Worm (Caenorhabditis elegans) whole organism, L1 larva: Measurements from ENCODE around the gene spon-1.
A peak's percentile ranks its signal among the peaks of the same experiment; 100 is the strongest.
"Not testable (repeated sequence)": the region's sequence is repeated elsewhere in the genome, so short reads cannot be mapped to it uniquely, and the experiment has no call there.

Experiments
- C16A3.4 ChIP-seq: fragments of 150-350 bp; optimal IDR thresholded peaks from 2 replicates; lab custom pipeline; 2014; ENCODE audit warnings: missing biosample characterization, missing genetic modification characterization
- alr-1 ChIP-seq: fragments of 200-800 bp; sonication (Bioruptor generic); optimal IDR thresholded peaks from 2 replicates; lab custom pipeline; 2018; ENCODE audit warnings: borderline replicate concordance, mild to moderate bottlenecking, missing genetic modification characterization, missing compliant biosample characterization
- ama-1 ChIP-seq: fragments of 150-350 bp; optimal IDR thresholded peaks from 2 replicates; lab custom pipeline; 2014
- ceh-63 ChIP-seq: fragments of 200-800 bp; sonication (Bioruptor generic); optimal IDR thresholded peaks from 2 replicates; lab custom pipeline; 2018; ENCODE audit warnings: mild to moderate bottlenecking, missing genetic modification characterization, missing compliant biosample characterization
- ceh-82 ChIP-seq, 3 experiments: fragments of 150-350 bp in 1 of 3; sonication (generic microtip) in 2 of 3; optimal IDR thresholded peaks; 2 replicates each; lab custom pipeline; 2014 to 2017; ENCODE audit warnings: missing biosample characterization in 3 of 3, missing genetic modification characterization in 3 of 3
- dsc-1 ChIP-seq: sonication (generic microtip); optimal IDR thresholded peaks from 2 replicates; lab custom pipeline; 2016; ENCODE audit warnings: mild to moderate bottlenecking, missing genetic modification characterization, missing compliant biosample characterization
- efl-1 ChIP-seq, 4 experiments: fragments of 150-350 bp; optimal IDR thresholded peaks in 3 of 4; peaks in 1 of 4; 1 replicate in 1 of 4; 2 replicates in 3 of 4; lab custom pipeline; 2014; ENCODE audit warnings: missing biosample characterization in 2 of 4, missing genetic modification characterization in 2 of 4, missing genetic modification reagents in 2 of 4
- egl-13 ChIP-seq: sonication (generic microtip); optimal IDR thresholded peaks from 2 replicates; lab custom pipeline; 2016; ENCODE audit warnings: missing genotype, missing genetic modification reagents, missing genetic modification characterization, missing compliant biosample characterization
- egl-27 ChIP-seq, 2 experiments: fragments of 150-350 bp in 1 of 2; sonication (generic microtip); optimal IDR thresholded peaks; 3 replicates each; lab custom pipeline; 2017 to 2018; ENCODE audit warnings: missing biosample characterization in 2 of 2, missing genetic modification characterization in 2 of 2, missing genetic modification reagents in 2 of 2
- elt-2 ChIP-seq: sonication (generic microtip); optimal IDR thresholded peaks from 2 replicates; lab custom pipeline; 2016; ENCODE audit warnings: missing genetic modification characterization, mild to moderate bottlenecking, inconsistent platforms, missing compliant biosample characterization, missing genetic modification reagents
- elt-3 ChIP-seq, 6 experiments: fragments of 150-350 bp in 1 of 6; sonication (generic microtip); optimal IDR thresholded peaks; 2 replicates each; lab custom pipeline; 2017 to 2018; ENCODE audit warnings: missing biosample characterization in 6 of 6, missing genetic modification characterization in 6 of 6, inconsistent platforms in 1 of 6
- ets-5 ChIP-seq: fragments of 200-800 bp; sonication (Bioruptor generic); IDR thresholded peaks from 2 replicates; pipeline ENCODE4 v1.3.6; 2022; ENCODE audit warnings: missing genetic modification characterization, missing compliant biosample characterization
- fkh-4 ChIP-seq: sonication (generic microtip); optimal IDR thresholded peaks from 2 replicates; lab custom pipeline; 2016; ENCODE audit warnings: missing compliant biosample characterization, missing genetic modification characterization, borderline replicate concordance
- grh-1 ChIP-seq: fragments of 200-800 bp; sonication (Bioruptor generic); IDR thresholded peaks from 2 replicates; pipeline ENCODE4 v1.3.6; 2022; ENCODE audit warnings: missing genetic modification reagents, missing genetic modification characterization, missing compliant biosample characterization
- hlh-17 ChIP-seq: fragments of 200-800 bp; sonication (Bioruptor generic); optimal IDR thresholded peaks from 2 replicates; lab custom pipeline; 2018; ENCODE audit warnings: missing genetic modification characterization, mild to moderate bottlenecking, missing compliant biosample characterization, moderate library complexity, borderline replicate concordance
- hlh-4 ChIP-seq: sonication (generic microtip); optimal IDR thresholded peaks from 2 replicates; lab custom pipeline; 2016; ENCODE audit warnings: mild to moderate bottlenecking, missing genetic modification characterization, missing compliant biosample characterization
- irx-1 ChIP-seq: sonication (generic microtip); optimal IDR thresholded peaks from 2 replicates; lab custom pipeline; 2016; ENCODE audit warnings: missing genetic modification characterization, missing compliant biosample characterization
- jun-1 ChIP-seq: fragments of 150-350 bp; optimal IDR thresholded peaks from 2 replicates; lab custom pipeline; 2014; ENCODE audit warnings: missing biosample characterization, missing genetic modification reagents, missing genetic modification characterization
- lin-14 ChIP-seq: fragments of 200-800 bp; sonication (Bioruptor generic); optimal IDR thresholded peaks from 2 replicates; lab custom pipeline; 2018; ENCODE audit warnings: mild to moderate bottlenecking, missing genetic modification characterization, moderate library complexity, missing compliant biosample characterization
- lin-35 ChIP-seq, 2 experiments: fragments of 150-350 bp; optimal IDR thresholded peaks; 2 replicates each; lab custom pipeline; 2014; ENCODE audit warnings: missing biosample characterization in 2 of 2, missing genetic modification characterization in 2 of 2, missing genetic modification reagents in 2 of 2
- mab-9 ChIP-seq: fragments of 200-800 bp; sonication (Bioruptor generic); IDR thresholded peaks from 2 replicates; pipeline ENCODE4 v1.3.6; 2022; ENCODE audit warnings: missing genetic modification reagents, missing genetic modification characterization, missing compliant biosample characterization
- mep-1 ChIP-seq: fragments of 150-350 bp; optimal IDR thresholded peaks from 2 replicates; lab custom pipeline; 2014; ENCODE audit warnings: missing biosample characterization, missing genetic modification characterization
- nhr-12 ChIP-seq: sonication (generic microtip); optimal IDR thresholded peaks from 2 replicates; lab custom pipeline; 2017; ENCODE audit warnings: missing biosample characterization, missing genetic modification characterization
- nhr-19 ChIP-seq: fragments of 200-800 bp; sonication (Bioruptor generic); conservative IDR thresholded peaks from 2 replicates; pipeline ENCODE4 v1.3.6; 2022; ENCODE audit warnings: missing genetic modification characterization, missing compliant biosample characterization
- nhr-28 ChIP-seq: fragments of 150-350 bp; optimal IDR thresholded peaks from 2 replicates; lab custom pipeline; 2014; ENCODE audit warnings: missing biosample characterization, missing genetic modification characterization
- nhr-77 ChIP-seq: fragments of 150-350 bp; optimal IDR thresholded peaks from 2 replicates; lab custom pipeline; 2014; ENCODE audit warnings: missing biosample characterization, missing genetic modification characterization
- nhr-84 ChIP-seq: sonication (generic microtip); optimal IDR thresholded peaks from 2 replicates; lab custom pipeline; 2017; ENCODE audit warnings: missing biosample characterization, missing genetic modification characterization
- nhr-85 ChIP-seq: sonication (generic microtip); peaks from one replicate; lab custom pipeline; 2016; ENCODE audit warnings: missing genetic modification characterization, inconsistent platforms, missing compliant biosample characterization
- pag-3 ChIP-seq: sonication (generic microtip); optimal IDR thresholded peaks from 2 replicates; lab custom pipeline; 2017; ENCODE audit warnings: missing genetic modification characterization, mild to moderate bottlenecking, missing compliant biosample characterization, antibody characterized with exemption, borderline replicate concordance; ENCODE audit not compliant: insufficient read depth
- rnt-1 ChIP-seq: sonication (generic microtip); optimal IDR thresholded peaks from 2 replicates; lab custom pipeline; 2016; ENCODE audit warnings: mild to moderate bottlenecking, missing genetic modification characterization, moderate library complexity, missing compliant biosample characterization
- skn-1 ChIP-seq: fragments of 150-350 bp; optimal IDR thresholded peaks from 2 replicates; lab custom pipeline; 2014; ENCODE audit warnings: missing biosample characterization, missing genetic modification characterization
- sox-4 ChIP-seq: sonication (generic microtip); optimal IDR thresholded peaks from 2 replicates; lab custom pipeline; 2016; ENCODE audit warnings: missing genetic modification characterization, missing compliant biosample characterization
- tbx-2 ChIP-seq: sonication (generic microtip); optimal IDR thresholded peaks from 2 replicates; lab custom pipeline; 2016; ENCODE audit warnings: missing genetic modification characterization, missing compliant biosample characterization
- tlp-1 ChIP-seq: fragments of 150-350 bp; optimal IDR thresholded peaks from 2 replicates; lab custom pipeline; 2014; ENCODE audit warnings: missing biosample characterization, missing genetic modification characterization
- unc-130 ChIP-seq: fragments of 150-350 bp; optimal IDR thresholded peaks from 2 replicates; lab custom pipeline; 2017; ENCODE audit warnings: missing biosample characterization, missing genetic modification characterization, inconsistent platforms
- vab-15 ChIP-seq: sonication (generic microtip); optimal IDR thresholded peaks from 2 replicates; lab custom pipeline; 2017; ENCODE audit warnings: missing genotype, mild to moderate bottlenecking, missing genetic modification characterization, missing compliant biosample characterization
- xbp-1 ChIP-seq: sonication (generic microtip); optimal IDR thresholded peaks from 2 replicates; lab custom pipeline; 2016; ENCODE audit warnings: missing genetic modification characterization, missing compliant biosample characterization
- zip-4 ChIP-seq: fragments of 200-800 bp; sonication (Bioruptor generic); optimal IDR thresholded peaks from 2 replicates; lab custom pipeline; 2018; ENCODE audit warnings: mild to moderate bottlenecking, missing genetic modification characterization, moderate library complexity, missing compliant biosample characterization
- ztf-11 ChIP-seq, 2 experiments: sonication (generic microtip); optimal IDR thresholded peaks; 2 replicates each; lab custom pipeline; 2016 to 2017; ENCODE audit warnings: missing genetic modification characterization in 2 of 2, missing biosample characterization in 1 of 2, missing compliant biosample characterization in 1 of 2

The spon-1 gene

DNA sequence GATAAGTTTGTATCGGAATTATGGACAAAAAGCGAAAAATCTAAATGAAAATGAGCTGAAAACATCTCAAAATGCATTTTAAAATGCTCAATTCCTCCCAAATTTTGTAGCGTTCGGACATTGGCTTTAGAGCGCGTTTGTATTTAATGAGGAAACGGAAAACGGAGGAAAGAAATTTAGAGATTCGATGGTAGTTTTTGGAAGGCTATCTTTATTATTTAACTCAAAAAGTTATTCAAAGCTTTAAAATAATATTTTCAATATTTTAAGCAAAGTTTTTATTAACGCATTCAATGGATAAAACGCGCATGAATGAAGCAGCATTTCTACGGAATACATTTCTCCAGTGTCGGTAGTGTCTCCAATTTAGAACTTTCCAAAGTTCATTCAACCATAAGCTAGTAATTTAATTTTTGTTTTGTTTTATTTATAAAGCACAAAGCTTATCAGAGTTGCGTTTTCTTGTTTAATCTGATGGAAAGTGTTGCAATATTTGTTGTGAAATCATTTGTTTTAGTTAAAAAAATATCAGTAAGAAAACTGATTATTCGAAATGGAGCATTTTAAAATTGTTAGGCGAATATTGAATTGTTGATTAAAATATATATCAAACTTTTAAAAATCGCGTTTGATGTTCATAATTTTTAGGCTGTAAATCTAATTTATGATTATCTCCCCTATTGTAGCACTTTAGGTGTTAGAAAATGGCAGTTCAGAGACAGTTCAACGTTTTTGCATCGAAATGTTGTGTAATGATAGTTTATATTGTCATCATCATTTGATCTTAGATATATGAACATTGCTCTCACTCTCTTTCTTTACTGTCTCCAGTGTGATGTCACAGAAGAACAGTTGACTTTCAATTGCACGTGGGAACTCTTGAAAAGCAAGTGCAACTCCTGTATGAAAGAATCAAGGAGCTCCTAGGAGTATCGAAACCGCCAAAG lies 43.5 kb upstream of the spon-1 start (continued):
- TF ChIP-seq sox-4 = peak; percentile 75
- no peak for TF ChIP-seq ets-5 (GFP tag; lab: Robert Waterston, UW)
- TF ChIP-seq lin-14 (GFP tag; lab: Kevin White, UChicago) = peak; percentile 94
- TF ChIP-seq elt-3 (tag; optimal IDR thresholded peaks at IDR 0.05; lab: Kevin White, UChicago) = peak in 3 of 6 experiments; percentile 24 to 70 (median 42)
- peak; percentile 75 for TF ChIP-seq dsc-1 (tag; lab: Kevin White, UChicago)
- TF ChIP-seq hlh-4 (tag; lab: Kevin White, UChicago) = peak; percentile 21
- TF ChIP-seq irx-1 (tag; lab: Kevin White, UChicago) = peak; percentile 66
- peak; percentile 56 for TF ChIP-seq nhr-19 (GFP tag; lab: Robert Waterston, UW)
- TF ChIP-seq grh-1 (GFP tag; lab: Robert Waterston, UW) = no peak
- TF ChIP-seq mep-1 = peak; percentile 89
- no peak for TF ChIP-seq mab-9
- no peak for TF ChIP-seq egl-27 (tag; optimal IDR thresholded peaks at IDR 0.05; lab: Kevin White, UChicago)
- no peak for TF ChIP-seq jun-1 (tag; lab: Kevin White, UChicago)

DNA sequence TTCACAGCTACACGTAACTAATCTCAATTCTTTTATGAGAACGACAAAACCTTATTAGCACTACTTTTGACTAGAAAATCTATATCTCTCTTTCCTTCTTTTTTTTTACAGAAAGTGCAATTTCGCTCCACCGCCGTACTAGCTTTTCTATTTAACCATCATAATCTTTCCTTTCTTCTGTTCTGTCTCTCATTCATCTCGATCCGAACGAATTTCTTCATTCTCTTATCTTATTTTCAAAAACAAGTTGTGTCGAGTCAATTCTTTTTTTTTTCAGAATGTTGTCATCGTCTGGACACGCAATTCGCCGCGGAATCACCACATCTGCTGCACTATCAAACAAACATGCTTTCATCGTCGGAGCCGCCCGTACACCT lies 42.8 kb upstream of the spon-1 start, which contains the start of gene kat-1:
TSS of gene kat-1 (plus strand) at position 278 of the 377 bp plus-strand sequence.
- TF ChIP-seq nhr-12 (tag; lab: Kevin White, UChicago) (no peak), efl-1 (optimal IDR thresholded peaks at IDR 0.05; lab: Kevin White, UChicago) (no peak), efl-1 (GFP tag; optimal IDR thresholded peaks at IDR 0.05 in 1 of 2; lab: Kevin White, UChicago) (no peak), fkh-4 (tag; lab: Kevin White, UChicago) (no peak), nhr-85 (tag; lab: Kevin White, UChicago) (no peak)

- TF ChIP-seq ama-1 (lab: Kevin White, UChicago) (no peak), ztf-11 (tag; optimal IDR thresholded peaks at IDR 0.05; lab: Kevin White, UChicago) (no peak), grh-1 (GFP tag; lab: Robert Waterston, UW) (0 out of 2 replicates have a peak, but pooled peaks have one; percentile 5)
Observed at ce11 chrII:7075564-7076228, 40.7 kb upstream of the spon-1 start, which contains the start of gene T02G5.7. T02G5.7 (plus strand) TSS chrII:7075614.

- not testable (repeated sequence) for TF ChIP-seq alr-1; zip-4; nhr-12 (tag; lab: Kevin White, UChicago)
Observed at ce11 chrII:7084021-7084420, 32.3 kb upstream of the spon-1 start, which contains the start of the genes T02G5.14 and T02G5.15. T02G5.14 (plus strand) TSS chrII:7084321. T02G5.15 (plus strand) TSS chrII:7084321.

DNA sequence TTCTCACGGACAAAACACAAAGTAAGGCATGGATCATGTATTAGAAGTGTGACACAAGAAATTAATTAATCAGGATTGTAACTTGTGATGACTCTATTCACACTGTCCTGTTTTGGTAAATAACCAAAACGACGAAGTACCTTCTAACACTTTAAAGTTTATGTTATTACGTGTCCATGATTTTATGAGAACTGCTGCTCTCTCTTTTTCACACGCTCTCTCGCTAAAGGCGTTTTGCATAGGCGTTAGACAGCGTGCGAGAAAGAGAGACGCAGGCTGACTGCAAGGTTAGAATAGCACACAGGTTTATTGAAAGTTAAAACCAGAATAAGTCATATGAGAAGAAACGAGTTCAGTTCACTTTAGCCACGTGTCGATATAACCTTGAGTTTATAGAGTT lies 26.3 kb upstream of the spon-1 start:
- TF ChIP-seq skn-1 (tag; lab: Kevin White, UChicago) = no peak
- no peak for TF ChIP-seq egl-13 (tag; lab: Kevin White, UChicago)
- TF ChIP-seq hlh-17 = no peak
- no peak for TF ChIP-seq tbx-2 (tag; lab: Kevin White, UChicago)
- TF ChIP-seq vab-15 (tag; lab: Kevin White, UChicago) = peak; percentile 69
- TF ChIP-seq mab-9 = peak; percentile 39; the same call in 1 of the 2 replicates
- no peak for TF ChIP-seq tlp-1
- TF ChIP-seq egl-27 (tag; optimal IDR thresholded peaks at IDR 0.05; lab: Kevin White, UChicago) = no peak
- no peak for TF ChIP-seq ets-5 (GFP tag; lab: Robert Waterston, UW)
- no peak for TF ChIP-seq elt-2 (tag; lab: Kevin White, UChicago)
- TF ChIP-seq nhr-77 (tag; lab: Kevin White, UChicago) = no peak
- TF ChIP-seq xbp-1 = peak; percentile 58
- peak in 1 of 2 experiments; percentile 51 for TF ChIP-seq lin-35 (GFP tag; optimal IDR thresholded peaks at IDR 0.05; lab: Kevin White, UChicago)
- TF ChIP-seq rnt-1 (tag; lab: Kevin White, UChicago) = peak; percentile 12
- TF ChIP-seq ceh-63 (GFP tag; lab: Kevin White, UChicago) = no peak
- TF ChIP-seq irx-1 (tag; lab: Kevin White, UChicago) = peak; percentile 0
- no peak for TF ChIP-seq nhr-84 (tag; lab: Kevin White, UChicago)
- no peak for TF ChIP-seq nhr-28 (tag; lab: Kevin White, UChicago)
- no peak for TF ChIP-seq unc-130 (tag; lab: Kevin White, UChicago)
- TF ChIP-seq dsc-1 (tag; lab: Kevin White, UChicago) = peak; percentile 6
- TF ChIP-seq efl-1 (optimal IDR thresholded peaks at IDR 0.05; lab: Kevin White, UChicago) = peak; percentile 44
- no peak for TF ChIP-seq efl-1 (GFP tag; optimal IDR thresholded peaks at IDR 0.05 in 1 of 2; lab: Kevin White, UChicago)
- TF ChIP-seq pag-3 (tag; lab: Kevin White, UChicago) = no peak
- no peak for TF ChIP-seq C16A3.4 (tag; lab: Kevin White, UChicago)
- no peak for TF ChIP-seq ceh-82 (tag; optimal IDR thresholded peaks at IDR 0.05; lab: Kevin White, UChicago)
